Worm (Caenorhabditis elegans): ENCODE results near the gene nspg-11.
"Not testable (repeated sequence)": the region's sequence is repeated elsewhere in the genome, so short reads cannot be mapped to it uniquely, and the experiment has no call there.

The nspg-11 gene

DNA sequence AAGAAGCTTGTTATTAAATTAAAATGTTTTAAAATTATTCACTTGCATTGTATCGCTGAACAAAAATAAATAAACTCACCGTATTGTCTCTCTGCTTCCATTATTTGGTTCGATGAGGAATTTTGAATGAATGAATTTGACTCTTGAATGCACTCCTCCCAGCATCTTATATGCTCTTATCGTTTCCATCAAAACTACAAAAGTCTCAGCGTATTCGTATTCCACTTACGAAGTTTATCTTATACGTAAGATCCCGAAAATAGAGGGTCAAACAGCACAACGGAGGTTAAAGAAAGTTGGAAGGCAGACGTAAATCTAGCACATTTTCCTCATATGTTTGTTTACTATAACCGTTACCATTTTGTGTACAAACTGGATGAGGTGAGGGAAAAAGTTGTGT lies 37.6 kb downstream of the nspg-11 start, which contains the start of gene nhr-267:
nhr-267 (minus strand) TSS at position 101 of the 400 bp plus-strand sequence.
- TF ChIP-seq efl-1 (optimal IDR thresholded peaks at IDR 0.05); efl-1 (GFP tag; optimal IDR thresholded peaks at IDR 0.05 in 1 of 2); lsy-2 (tag; optimal IDR thresholded peaks at IDR 0.05); ama-1 (optimal IDR thresholded peaks at IDR 0.05): not testable (repeated sequence)

DNA sequence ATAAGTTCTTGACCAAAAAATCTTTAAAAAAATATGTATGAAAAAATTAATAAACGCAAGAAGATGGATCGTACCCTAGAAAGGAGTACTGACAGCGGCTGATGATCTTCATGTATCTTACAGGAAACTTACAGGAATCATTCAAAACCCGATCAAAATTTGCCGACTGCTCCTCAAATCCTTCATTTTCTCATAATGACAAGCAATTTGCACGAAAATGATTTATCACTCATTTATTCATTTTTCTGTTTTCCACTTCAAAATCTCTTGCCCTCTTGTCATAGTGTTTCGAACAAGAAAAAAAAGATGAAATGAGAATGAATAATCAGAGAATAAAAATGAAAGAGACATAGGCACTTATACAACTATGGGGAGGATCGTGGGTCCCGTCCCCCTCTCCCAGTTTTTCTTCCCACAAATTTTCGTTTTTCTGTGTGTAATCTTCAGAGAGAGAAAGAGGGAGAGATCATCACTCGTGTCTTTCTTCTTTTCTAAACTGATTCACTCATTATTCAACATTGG lies 49.8 kb downstream of the nspg-11 start, which contains the start of gene nmy-3:
nmy-3 (plus strand) TSS at position 472 of the 522 bp plus-strand sequence.
- TF ChIP-seq ceh-88 (GFP tag; IDR thresholded peaks at IDR 0.05), result no peak
- no peak for TF ChIP-seq ceh-90 (tag; optimal IDR thresholded peaks at IDR 0.05)
- no peak for TF ChIP-seq tlp-1 (tag; optimal IDR thresholded peaks at IDR 0.05)
- TF ChIP-seq ama-1 (optimal IDR thresholded peaks at IDR 0.05), result no peak
- no peak for TF ChIP-seq nhr-90 (tag; optimal IDR thresholded peaks at IDR 0.05; ENCODE audit: poor library complexity)
- TF ChIP-seq isw-1 (GFP tag; IDR thresholded peaks at IDR 0.05), result no peak
- no peak for TF ChIP-seq C34B4.2 (tag; optimal IDR thresholded peaks at IDR 0.05)
- no peak for TF ChIP-seq lin-15B (tag; optimal IDR thresholded peaks at IDR 0.05)
- no peak for TF ChIP-seq Y116A8C.19 (tag; optimal IDR thresholded peaks at IDR 0.05; ENCODE audit: borderline replicate concordance)
- TF ChIP-seq vab-15 (tag; optimal IDR thresholded peaks at IDR 0.05), result no peak
- TF ChIP-seq lin-39 (tag; optimal IDR thresholded peaks at IDR 0.05), result no peak
- no peak for TF ChIP-seq pqm-1 (tag; optimal IDR thresholded peaks at IDR 0.05)
- no peak for TF ChIP-seq efl-3 (GFP tag; optimal IDR thresholded peaks at IDR 0.05)
